Worm (Caenorhabditis elegans) whole organism, L4 larva: ENCODE measurements around the gene abcf-1.

ENCODE experiments used
- dve-1 ChIP-seq: sonication (generic microtip); optimal IDR thresholded peaks from 2 replicates; lab custom pipeline; 2017; ENCODE audit warnings: antibody characterized with exemption, mild to moderate bottlenecking, missing genetic modification characterization, missing compliant biosample characterization; ENCODE audit not compliant: insufficient read depth
- nhr-237 ChIP-seq: sonication (generic microtip); optimal IDR thresholded peaks from 2 replicates; lab custom pipeline; 2017; ENCODE audit warnings: missing biosample characterization, missing genetic modification characterization
- ztf-11 ChIP-seq: fragments of 150-350 bp; optimal IDR thresholded peaks from 2 replicates; lab custom pipeline; 2014; ENCODE audit warnings: missing biosample characterization, missing genetic modification characterization

- no peak for TF ChIP-seq nhr-237
- TF ChIP-seq ztf-11, result no peak
- no peak for TF ChIP-seq dve-1
Measured at ce11 chrV:12736166-12736753, 26.9 kb downstream of the abcf-1 start, which contains the start of gene cky-1.
